Worm (Caenorhabditis elegans): ENCODE data around the gene ari-2.

Gene ari-2

ce11 chrIV:5537813-5538538 lies 13.0 kb upstream of the ari-2 start, which contains the start of the genes fem-1 and drp-1:
Gene fem-1 (minus strand): TSS chrIV:5537962.
Gene drp-1 (plus strand): TSS chrIV:5538488.
- TF ChIP-seq bed-3 (GFP tag; optimal IDR thresholded peaks at IDR 0.05) (no peak), hlh-1 (tag; optimal IDR thresholded peaks at IDR 0.05) (no peak), lin-13 (tag; optimal IDR thresholded peaks at IDR 0.05) (peak; percentile 11), snpc-4 (tag; optimal IDR thresholded peaks at IDR 0.05) (no peak), nhr-28 (tag; optimal IDR thresholded peaks at IDR 0.05) (no peak), ceh-83 (GFP tag; optimal IDR thresholded peaks at IDR 0.05) (no peak), M03D4.4 (tag; optimal IDR thresholded peaks at IDR 0.05) (no peak), nhr-2 (tag; optimal IDR thresholded peaks at IDR 0.05) (no peak), elt-3 (tag; optimal IDR thresholded peaks at IDR 0.05) (no peak), ceh-43 (GFP tag; optimal IDR thresholded peaks at IDR 0.05) (no peak), elt-1 (tag; optimal IDR thresholded peaks at IDR 0.05; ENCODE audit: borderline replicate concordance, insufficient read depth) (no peak), cnd-1 (tag; optimal IDR thresholded peaks at IDR 0.05) (no peak), lin-32 (GFP tag; optimal IDR thresholded peaks at IDR 0.05) (no peak), mls-2 (tag; optimal IDR thresholded peaks at IDR 0.05) (peak; percentile 23), drap-1 (GFP tag; optimal IDR thresholded peaks at IDR 0.05) (no peak), mab-5 (tag; optimal IDR thresholded peaks at IDR 0.05) (no peak), ceh-39 (tag; optimal IDR thresholded peaks at IDR 0.05) (no peak), sem-2 (GFP tag; optimal IDR thresholded peaks at IDR 0.05) (no peak), mep-1 (tag; optimal IDR thresholded peaks at IDR 0.05) (no peak), pha-4 (tag; optimal IDR thresholded peaks at IDR 0.05) (peak; percentile 16), sptf-1 (tag; optimal IDR thresholded peaks at IDR 0.05) (peak; percentile 17)

DNA sequence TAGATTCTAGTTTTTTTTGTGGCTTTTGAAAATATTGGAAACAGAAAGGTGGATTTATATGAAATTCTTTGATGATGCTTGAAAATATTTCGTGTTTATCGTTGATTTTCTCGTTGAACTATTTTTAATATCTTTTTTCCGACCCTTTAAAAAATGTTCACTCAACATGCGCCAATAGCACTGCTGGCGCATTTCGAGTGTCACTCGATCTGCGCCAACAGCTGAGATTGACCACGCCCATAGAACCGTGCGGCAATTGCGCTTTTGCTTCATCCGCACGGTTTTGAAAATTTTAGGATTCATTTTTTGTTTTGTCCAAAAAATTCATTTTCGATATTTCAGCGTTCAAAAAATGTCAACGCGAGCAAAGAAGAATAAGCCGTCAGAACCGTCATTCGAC lies 9.6 kb upstream of the ari-2 start, which contains the start of gene tebp-2:
Gene tebp-2, plus strand, starts transcription at position 343 of the 400 bp plus-strand sequence.
- TF ChIP-seq cnd-1 (tag; optimal IDR thresholded peaks at IDR 0.05) = no peak
- no peak for TF ChIP-seq drap-1 (GFP tag; optimal IDR thresholded peaks at IDR 0.05)
- TF ChIP-seq flh-1 (GFP tag; optimal IDR thresholded peaks at IDR 0.05) = no peak
- TF ChIP-seq nhr-237 (tag; optimal IDR thresholded peaks at IDR 0.05) = no peak
- no peak for TF ChIP-seq elt-3 (tag; optimal IDR thresholded peaks at IDR 0.05)
- no peak for TF ChIP-seq nhr-28 (tag; optimal IDR thresholded peaks at IDR 0.05)
- no peak for TF ChIP-seq unc-62 (GFP tag; optimal IDR thresholded peaks at IDR 0.05)
- TF ChIP-seq ces-1 (GFP tag; optimal IDR thresholded peaks at IDR 0.05) = no peak
- no peak for TF ChIP-seq ham-2 (GFP tag; optimal IDR thresholded peaks at IDR 0.05)
- TF ChIP-seq elt-1 (tag; optimal IDR thresholded peaks at IDR 0.05; ENCODE audit: borderline replicate concordance, insufficient read depth) = no peak
- TF ChIP-seq ceh-83 (GFP tag; optimal IDR thresholded peaks at IDR 0.05) = no peak
- no peak for TF ChIP-seq lin-32 (GFP tag; optimal IDR thresholded peaks at IDR 0.05)

- TF ChIP-seq lsy-2 (tag; optimal IDR thresholded peaks at IDR 0.05) = no peak
- TF ChIP-seq ham-2 (GFP tag; optimal IDR thresholded peaks at IDR 0.05) = no peak
- no peak for TF ChIP-seq sptf-1 (tag; optimal IDR thresholded peaks at IDR 0.05)
- no peak for TF ChIP-seq ztf-11 (tag; optimal IDR thresholded peaks at IDR 0.05)
- no peak for TF ChIP-seq bed-3 (GFP tag; optimal IDR thresholded peaks at IDR 0.05)
- no peak for TF ChIP-seq hlh-1 (tag; optimal IDR thresholded peaks at IDR 0.05)
- TF ChIP-seq unc-120 (tag; optimal IDR thresholded peaks at IDR 0.05; ENCODE audit: poor library complexity, severe bottlenecking) = no peak
- TF ChIP-seq drap-1 (GFP tag; optimal IDR thresholded peaks at IDR 0.05) = no peak
- no peak for TF ChIP-seq nhr-2 (tag; optimal IDR thresholded peaks at IDR 0.05)
- no peak for TF ChIP-seq pha-4 (tag; optimal IDR thresholded peaks at IDR 0.05)
- no peak for TF ChIP-seq mep-1 (tag; optimal IDR thresholded peaks at IDR 0.05)
- TF ChIP-seq nhr-76 (tag; optimal IDR thresholded peaks at IDR 0.05) = no peak
These were observed 6.2 kb upstream of the ari-2 start, which contains the start of gene cec-6 for ce11 chrIV:5544609-5545214. Gene cec-6 (plus strand): TSS chrIV:5544860.

DNA sequence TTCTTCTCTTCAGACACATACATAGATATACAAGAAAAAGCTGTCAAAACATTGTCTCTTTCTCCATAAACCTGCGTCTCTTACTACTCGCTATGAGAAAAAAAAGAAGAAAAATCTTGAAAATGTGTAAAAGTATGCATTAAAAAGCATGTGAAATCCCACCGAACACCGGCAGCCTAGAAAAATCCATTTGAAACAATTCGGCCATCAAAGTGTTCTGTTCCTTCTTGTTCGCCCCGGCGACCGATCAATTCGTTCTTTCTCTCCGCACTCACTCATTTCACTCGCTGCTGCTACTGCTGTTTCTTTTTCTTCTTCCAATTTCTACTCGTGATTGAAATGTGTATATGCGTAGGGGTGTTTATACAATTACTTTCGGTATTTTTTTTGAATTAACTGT lies 2.1 kb upstream of the ari-2 start:
- no peak for TF ChIP-seq drap-1 (GFP tag; optimal IDR thresholded peaks at IDR 0.05)
- peak; percentile 2 for TF ChIP-seq mep-1 (tag; optimal IDR thresholded peaks at IDR 0.05)
- no peak for TF ChIP-seq elt-1 (tag; optimal IDR thresholded peaks at IDR 0.05; ENCODE audit: borderline replicate concordance, insufficient read depth)
- no peak for TF ChIP-seq mls-2 (tag; optimal IDR thresholded peaks at IDR 0.05)
- no peak for TF ChIP-seq ham-2 (GFP tag; optimal IDR thresholded peaks at IDR 0.05)
- no peak for TF ChIP-seq M03D4.4 (tag; optimal IDR thresholded peaks at IDR 0.05)
- no peak for TF ChIP-seq sem-2 (GFP tag; optimal IDR thresholded peaks at IDR 0.05)
- no peak for TF ChIP-seq nhr-237 (tag; optimal IDR thresholded peaks at IDR 0.05)
- TF ChIP-seq ztf-11 (tag; optimal IDR thresholded peaks at IDR 0.05) = no peak
- no peak for TF ChIP-seq elt-3 (tag; optimal IDR thresholded peaks at IDR 0.05)
- no peak for TF ChIP-seq nhr-2 (tag; optimal IDR thresholded peaks at IDR 0.05)
- TF ChIP-seq ceh-43 (GFP tag; optimal IDR thresholded peaks at IDR 0.05) = no peak
- peak; percentile 1 for TF ChIP-seq sptf-1 (tag; optimal IDR thresholded peaks at IDR 0.05)
- no peak for TF ChIP-seq hlh-1 (tag; optimal IDR thresholded peaks at IDR 0.05)
- TF ChIP-seq pha-4 (tag; optimal IDR thresholded peaks at IDR 0.05) = no peak
- no peak for TF ChIP-seq nhr-76 (tag; optimal IDR thresholded peaks at IDR 0.05)
